Worm (Caenorhabditis elegans) whole organism, L4 larva: ENCODE data around the gene cni-1.

Experiments
- F10B5.3 ChIP-seq: sonication (generic microtip); optimal IDR thresholded peaks from 2 replicates; lab custom pipeline; 2016; ENCODE audit warnings: mild to moderate bottlenecking, missing genetic modification characterization, missing compliant biosample characterization
- Y5F2A.4 ChIP-seq: fragments of 200-800 bp; sonication (Bioruptor generic); optimal IDR thresholded peaks from 2 replicates; lab custom pipeline; 2018; ENCODE audit warnings: mild to moderate bottlenecking, missing genetic modification characterization, missing compliant biosample characterization
- ZK546.5 ChIP-seq, 2 experiments: sonication (generic microtip); optimal IDR thresholded peaks; 2 replicates each; lab custom pipeline; 2017; ENCODE audit warnings: missing biosample characterization in 2 of 2, missing genetic modification characterization in 2 of 2
- aha-1 ChIP-seq: fragments of 150-350 bp; peaks from one replicate; lab custom pipeline; 2014; ENCODE audit warnings: missing biosample characterization, missing genetic modification characterization
- aly-2 ChIP-seq: sonication (generic microtip); optimal IDR thresholded peaks from 2 replicates; lab custom pipeline; 2018; ENCODE audit warnings: missing biosample characterization, missing genetic modification characterization
- ceh-44 ChIP-seq: fragments of 200-800 bp; sonication (Bioruptor generic); IDR thresholded peaks from 2 replicates; pipeline ENCODE4 v1.3.6; 2022; ENCODE audit warnings: missing genetic modification reagents, missing genetic modification characterization, missing compliant biosample characterization
- ceh-82 ChIP-seq: sonication (generic microtip); optimal IDR thresholded peaks from 2 replicates; lab custom pipeline; 2017; ENCODE audit warnings: missing biosample characterization, missing genetic modification characterization
- ctbp-1 ChIP-seq: fragments of 200-800 bp; sonication (Bioruptor generic); IDR thresholded peaks from 2 replicates; pipeline ENCODE4 v1.3.6; 2022; ENCODE audit warnings: missing genetic modification reagents, missing genetic modification characterization, missing compliant biosample characterization
- daf-12 ChIP-seq: fragments of 150-350 bp; optimal IDR thresholded peaks from 2 replicates; lab custom pipeline; 2014; ENCODE audit warnings: missing biosample characterization, missing genetic modification reagents, missing genetic modification characterization
- daf-16 ChIP-seq, 3 experiments: sonication (generic microtip); optimal IDR thresholded peaks; 2 replicates each; lab custom pipeline; 2016 to 2017; ENCODE audit warnings: missing genetic modification characterization in 3 of 3, missing genetic modification reagents in 3 of 3, mild to moderate bottlenecking in 2 of 3, missing compliant biosample characterization in 2 of 3, missing biosample characterization in 1 of 3, moderate library complexity in 1 of 3
- daf-19 ChIP-seq: fragments of 200-800 bp; sonication (Bioruptor generic); conservative IDR thresholded peaks from 2 replicates; pipeline ENCODE4 v1.3.6; 2022; ENCODE audit warnings: missing genetic modification characterization, missing compliant biosample characterization
- daf-8 ChIP-seq: fragments of 200-800 bp; sonication (Bioruptor generic); IDR thresholded peaks from 2 replicates; pipeline ENCODE4 v1.3.6; 2022; ENCODE audit warnings: missing genetic modification characterization, missing compliant biosample characterization
- dmd-9 ChIP-seq: fragments of 200-800 bp; sonication (Bioruptor generic); IDR thresholded peaks from 2 replicates; pipeline ENCODE4 v1.3.6; 2022; ENCODE audit warnings: missing genetic modification reagents, missing genetic modification characterization, missing compliant biosample characterization
- dpl-1 ChIP-seq: fragments of 150-350 bp; optimal IDR thresholded peaks from 2 replicates; lab custom pipeline; 2014; ENCODE audit warnings: missing biosample characterization, missing genetic modification reagents, missing genetic modification characterization
- duxl-1 ChIP-seq: sonication (generic microtip); optimal IDR thresholded peaks from 2 replicates; lab custom pipeline; 2016; ENCODE audit warnings: mild to moderate bottlenecking, missing genetic modification characterization, moderate library complexity, missing compliant biosample characterization; ENCODE audit not compliant: poor library complexity
- dve-1 ChIP-seq: sonication (generic microtip); optimal IDR thresholded peaks from 2 replicates; lab custom pipeline; 2017; ENCODE audit warnings: antibody characterized with exemption, mild to moderate bottlenecking, missing genetic modification characterization, missing compliant biosample characterization; ENCODE audit not compliant: insufficient read depth
- fos-1 ChIP-seq: fragments of 150-350 bp; optimal IDR thresholded peaks from 2 replicates; lab custom pipeline; 2014; ENCODE audit warnings: missing biosample characterization, missing genetic modification characterization
- hlh-11 ChIP-seq: fragments of 200-800 bp; sonication (Bioruptor generic); optimal IDR thresholded peaks from 2 replicates; lab custom pipeline; 2018; ENCODE audit warnings: mild to moderate bottlenecking, missing genetic modification characterization, missing compliant biosample characterization
- hmg-1.1 ChIP-seq: fragments of 200-800 bp; sonication (Bioruptor generic); IDR thresholded peaks from 2 replicates; pipeline ENCODE4 v1.3.6; 2022; ENCODE audit warnings: missing genetic modification reagents, missing genetic modification characterization, missing compliant biosample characterization
- jun-1 ChIP-seq: fragments of 150-350 bp; optimal IDR thresholded peaks from 2 replicates; lab custom pipeline; 2014; ENCODE audit warnings: missing biosample characterization, missing genetic modification reagents, missing genetic modification characterization
- lin-13 ChIP-seq: fragments of 150-350 bp; optimal IDR thresholded peaks from 2 replicates; lab custom pipeline; 2014; ENCODE audit warnings: missing biosample characterization, missing genetic modification reagents, missing genetic modification characterization
- lin-38 ChIP-seq: fragments of 200-800 bp; sonication (Bioruptor generic); IDR thresholded peaks from 2 replicates; pipeline ENCODE4 v1.3.6; 2022; ENCODE audit warnings: missing genetic modification reagents, missing genetic modification characterization, missing compliant biosample characterization
- lin-39 ChIP-seq: fragments of 150-350 bp; optimal IDR thresholded peaks from 2 replicates; lab custom pipeline; 2014; ENCODE audit warnings: missing biosample characterization, missing genetic modification reagents, missing genetic modification characterization
- lir-3 ChIP-seq: sonication (generic microtip); optimal IDR thresholded peaks from 2 replicates; lab custom pipeline; 2016; ENCODE audit warnings: mild to moderate bottlenecking, missing genetic modification characterization, missing compliant biosample characterization
- mep-1 ChIP-seq: fragments of 150-350 bp; sonication (generic microtip); optimal IDR thresholded peaks from 3 replicates; lab custom pipeline; 2014; ENCODE audit warnings: missing biosample characterization, missing genetic modification characterization
- mes-2 ChIP-seq: sonication (generic microtip); optimal IDR thresholded peaks from 2 replicates; lab custom pipeline; 2016; ENCODE audit warnings: missing genotype, mild to moderate bottlenecking, missing genetic modification characterization, missing compliant biosample characterization; ENCODE audit not compliant: poor library complexity, severe bottlenecking
- mxl-3 ChIP-seq: fragments of 200-800 bp; sonication (Bioruptor generic); optimal IDR thresholded peaks from 2 replicates; lab custom pipeline; 2018; ENCODE audit warnings: mild to moderate bottlenecking, missing genetic modification characterization, missing compliant biosample characterization
- nhr-237 ChIP-seq: sonication (generic microtip); optimal IDR thresholded peaks from 2 replicates; lab custom pipeline; 2017; ENCODE audit warnings: missing biosample characterization, missing genetic modification characterization
- nhr-42 ChIP-seq: fragments of 200-800 bp; sonication (Bioruptor generic); IDR thresholded peaks from 2 replicates; pipeline ENCODE4 v1.3.6; 2022; ENCODE audit warnings: missing genetic modification characterization, missing compliant biosample characterization
- nhr-48 ChIP-seq: sonication (generic microtip); optimal IDR thresholded peaks from 2 replicates; lab custom pipeline; 2016; ENCODE audit warnings: mild to moderate bottlenecking, missing genetic modification characterization, missing compliant biosample characterization
- nhr-6 ChIP-seq: fragments of 150-350 bp; optimal IDR thresholded peaks from 2 replicates; lab custom pipeline; 2014; ENCODE audit warnings: missing biosample characterization, missing genetic modification characterization
- pha-4 ChIP-seq, 2 experiments: fragments of 150-350 bp in 1 of 2; fragments of 200-800 bp in 1 of 2; sonication (Bioruptor generic) in 1 of 2; IDR thresholded peaks in 1 of 2; optimal IDR thresholded peaks in 1 of 2; 2 replicates each; pipeline versions ENCODE4 v1.3.6 to Lab custom; 2014 to 2022; ENCODE audit warnings: missing genetic modification characterization in 2 of 2, missing genetic modification reagents in 2 of 2, missing biosample characterization in 1 of 2, missing compliant biosample characterization in 1 of 2
- rbr-2 ChIP-seq: sonication (generic microtip); optimal IDR thresholded peaks from 2 replicates; lab custom pipeline; 2016; ENCODE audit warnings: missing genotype, missing genetic modification characterization, missing compliant biosample characterization
- sdz-12 ChIP-seq: fragments of 200-800 bp; sonication (Bioruptor generic); optimal IDR thresholded peaks from 2 replicates; lab custom pipeline; 2018; ENCODE audit warnings: mild to moderate bottlenecking, missing genetic modification characterization, missing compliant biosample characterization
- set-16 ChIP-seq: fragments of 200-800 bp; sonication (Bioruptor generic); IDR thresholded peaks from 2 replicates; pipeline ENCODE4 v1.3.6; 2022; ENCODE audit warnings: missing genetic modification reagents, missing genetic modification characterization, missing compliant biosample characterization
- tag-97 ChIP-seq: fragments of 200-800 bp; sonication (Bioruptor generic); IDR thresholded peaks from 2 replicates; pipeline ENCODE4 v1.3.6; 2022; ENCODE audit warnings: missing genetic modification characterization, missing compliant biosample characterization
- unc-62 ChIP-seq, 3 experiments: fragments of 150-350 bp in 1 of 3; sonication (generic microtip); optimal IDR thresholded peaks in 2 of 3; peaks in 1 of 3; 1 replicate in 1 of 3; 2 replicates in 2 of 3; lab custom pipeline; 2014 to 2017; ENCODE audit warnings: missing biosample characterization in 3 of 3, missing genetic modification characterization in 3 of 3, missing genetic modification reagents in 3 of 3, missing genotype in 1 of 3
- vab-7 ChIP-seq: fragments of 200-800 bp; sonication (Bioruptor generic); IDR thresholded peaks from 2 replicates; pipeline ENCODE4 v1.3.6; 2022; ENCODE audit warnings: missing genetic modification reagents, missing genetic modification characterization, missing compliant biosample characterization
- zag-1 ChIP-seq: fragments of 150-350 bp; optimal IDR thresholded peaks from 2 replicates; lab custom pipeline; 2014; ENCODE audit warnings: missing biosample characterization, missing genetic modification characterization
- zip-11 ChIP-seq: fragments of 200-800 bp; sonication (Bioruptor generic); IDR thresholded peaks from 2 replicates; pipeline ENCODE4 v1.3.6; 2022; ENCODE audit warnings: missing genetic modification characterization, missing compliant biosample characterization
- ztf-11 ChIP-seq: fragments of 150-350 bp; optimal IDR thresholded peaks from 2 replicates; lab custom pipeline; 2014; ENCODE audit warnings: missing biosample characterization, missing genetic modification characterization

cni-1 gene

DNA sequence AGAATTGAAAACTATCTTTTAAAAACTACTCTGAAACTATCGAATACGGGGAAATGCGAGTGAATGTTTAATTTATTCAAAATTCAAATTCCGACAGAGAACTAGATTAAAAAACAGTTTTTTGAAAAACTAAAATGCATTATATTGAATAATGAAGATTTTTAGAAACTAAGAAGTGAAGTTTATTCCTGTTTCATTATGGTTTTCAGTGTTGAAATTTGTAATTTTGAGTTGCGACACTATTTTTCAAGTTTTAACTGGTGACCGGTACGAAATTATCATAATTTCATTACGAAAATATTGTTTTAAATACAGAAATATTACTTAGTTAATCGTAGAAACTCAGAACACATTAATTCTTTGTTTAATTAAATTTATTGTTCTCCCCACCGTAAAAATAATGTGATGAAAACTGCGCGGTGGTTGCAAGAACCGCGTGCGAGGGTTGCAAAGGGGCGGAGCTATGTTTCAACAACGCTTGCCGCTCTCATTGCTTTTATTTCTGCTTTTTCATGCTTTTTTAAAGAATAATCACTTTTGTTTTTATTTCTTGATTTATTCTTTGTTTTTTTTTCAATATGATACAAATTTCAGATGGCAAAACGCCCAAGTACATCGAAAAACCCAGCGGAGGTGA is 3.9 kb upstream of the cni-1 start, which contains the start of gene him-17:
TSS of gene him-17 (plus strand) at position 595 of the 637 bp plus-strand sequence.
- TF ChIP-seq zip-11 (no peak), daf-16 (GFP tag; optimal IDR thresholded peaks at IDR 0.05; lab: Kevin White, UChicago) (no peak), daf-16 (tag; optimal IDR thresholded peaks at IDR 0.05; lab: Kevin White, UChicago) (peak; percentile 36), aha-1 (tag; lab: Kevin White, UChicago) (peak; percentile 30), tag-97 (GFP tag; lab: Robert Waterston, UW) (no peak), nhr-6 (peak; percentile 53), dve-1 (tag; lab: Kevin White, UChicago) (peak; percentile 62), dpl-1 (GFP tag; lab: Kevin White, UChicago) (peak; percentile 25), rbr-2 (tag; lab: Kevin White, UChicago) (peak; percentile 7), mxl-3 (GFP tag; lab: Kevin White, UChicago) (no peak), daf-19 (GFP tag; lab: Robert Waterston, UW) (0 out of 2 replicates have a peak, but pooled peaks have one; percentile 22), duxl-1 (tag; lab: Kevin White, UChicago) (peak; percentile 37), ceh-82 (tag; lab: Kevin White, UChicago) (no peak), nhr-48 (no peak), ztf-11 (tag; lab: Kevin White, UChicago) (no peak), lin-38 (peak; percentile 34), hmg-1.1 (GFP tag; lab: Robert Waterston, UW) (peak; percentile 50; the same call in 1 of the 2 replicates), fos-1 (tag; lab: Kevin White, UChicago) (no peak), hlh-11 (tag; lab: Kevin White, UChicago) (peak; percentile 32), mes-2 (tag; lab: Kevin White, UChicago) (peak; percentile 88)
- TF ChIP-seq, all 104 proteins: peak for 12

- TF ChIP-seq rbr-2 (tag; lab: Kevin White, UChicago) (no peak), vab-7 (GFP tag; lab: Robert Waterston, UW) (no peak), unc-62 (GFP tag; optimal IDR thresholded peaks at IDR 0.05 in 1 of 2; lab: Kevin White, UChicago) (peak in 1 of 2 experiments; percentile 96), unc-62 (tag; optimal IDR thresholded peaks at IDR 0.05; lab: Kevin White, UChicago) (no peak), aha-1 (tag; lab: Kevin White, UChicago) (peak; percentile 17), dmd-9 (no peak), set-16 (GFP tag; lab: Robert Waterston, UW) (no peak), ceh-44 (GFP tag; lab: Robert Waterston, UW) (no peak), sdz-12 (GFP tag; lab: Kevin White, UChicago) (no peak)
- TF ChIP-seq, all 104 proteins: peak for 2
These were observed 3.3 kb upstream of the cni-1 start for ce11 chrV:13176814-13177213.

ce11 chrV:13181450-13181849 is 1.3 kb downstream of the cni-1 start:
- no peak for TF ChIP-seq lin-39 (tag; lab: Kevin White, UChicago)
- peak; percentile 77 for TF ChIP-seq aha-1 (tag; lab: Kevin White, UChicago)

DNA sequence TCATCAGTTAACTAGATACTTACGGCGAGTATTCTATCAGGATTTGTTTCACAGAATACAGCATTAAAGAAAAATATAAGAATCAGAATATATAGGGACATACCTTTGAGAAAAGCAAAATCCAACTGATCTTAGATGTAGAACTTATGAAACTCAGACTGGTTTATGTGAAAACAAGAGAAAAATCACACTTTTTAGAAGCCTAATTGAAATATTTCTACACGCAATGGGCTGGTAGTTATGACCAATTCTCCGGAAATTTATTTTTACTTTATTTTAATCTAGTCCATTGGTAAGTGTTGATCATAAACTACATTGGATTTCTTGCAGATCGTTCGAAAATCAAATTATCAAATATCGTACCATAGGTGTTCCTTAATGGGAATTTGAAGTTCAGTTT is 4.0 kb downstream of the cni-1 start, which contains the start of gene T09E8.4:
TSS of gene T09E8.4 (minus strand) at position 101 of the 400 bp plus-strand sequence.
- TF ChIP-seq nhr-6 (no peak), pha-4 (GFP tag; IDR thresholded peaks at IDR 0.05; lab: Robert Waterston, UW) (no peak), pha-4 (tag; optimal IDR thresholded peaks at IDR 0.05; lab: Kevin White, UChicago) (no peak), zag-1 (no peak), lin-13 (no peak), vab-7 (GFP tag; lab: Robert Waterston, UW) (no peak)

ce11 chrV:13185384-13185783 is 5.3 kb downstream of the cni-1 start, which contains the start of gene sri-6:
TSS of gene sri-6 (plus strand) at chrV:13185684.
- TF ChIP-seq fos-1 (tag; lab: Kevin White, UChicago) = no peak
- no peak for TF ChIP-seq ZK546.5 (tag; optimal IDR thresholded peaks at IDR 0.05; lab: Kevin White, UChicago)
- no peak for TF ChIP-seq jun-1 (tag; lab: Kevin White, UChicago)
- TF ChIP-seq daf-8 (GFP tag; lab: Robert Waterston, UW) = no peak
- TF ChIP-seq mep-1 (tag; lab: Kevin White, UChicago) = no peak
- TF ChIP-seq daf-12 (tag; lab: Kevin White, UChicago) = no peak
- no peak for TF ChIP-seq pha-4 (GFP tag; IDR thresholded peaks at IDR 0.05; lab: Robert Waterston, UW)
- no peak for TF ChIP-seq pha-4 (tag; optimal IDR thresholded peaks at IDR 0.05; lab: Kevin White, UChicago)
- no peak for TF ChIP-seq Y5F2A.4 (GFP tag; lab: Kevin White, UChicago)
- no peak for TF ChIP-seq F10B5.3 (tag; lab: Kevin White, UChicago)
- TF ChIP-seq mes-2 (tag; lab: Kevin White, UChicago) = no peak
- TF ChIP-seq aha-1 (tag; lab: Kevin White, UChicago) = no peak
- TF ChIP-seq aly-2 (tag; lab: Kevin White, UChicago) = no peak
- no peak for TF ChIP-seq nhr-42 (GFP tag; lab: Robert Waterston, UW)
- TF ChIP-seq ctbp-1 (GFP tag; lab: Robert Waterston, UW) = no peak
- no peak for TF ChIP-seq daf-19 (GFP tag; lab: Robert Waterston, UW)
- no peak for TF ChIP-seq nhr-237
- TF ChIP-seq lir-3 = no peak
